Fruit fly (Drosophila melanogaster) whole organism, pupa: ENCODE measurements around the gene CG13896.

Source experiments
- CG10348 ChIP-seq: fragments of 200-800 bp; sonication (Bioruptor generic); IDR thresholded peaks from 2 replicates; pipeline ENCODE4 v1.3.6; 2022; ENCODE audit warnings: missing biosample characterization, missing genetic modification characterization
- CG12605 ChIP-seq: fragments of 200-800 bp; sonication (Bioruptor generic); IDR thresholded peaks from 2 replicates; pipeline ENCODE4 v1.3.6; 2022; ENCODE audit warnings: missing biosample characterization, missing genetic modification characterization
- CG13204 ChIP-seq: fragments of 200-800 bp; sonication (Bioruptor generic); optimal IDR thresholded peaks from 2 replicates; lab custom pipeline; 2018; ENCODE audit warnings: missing biosample characterization, mild to moderate bottlenecking, missing genetic modification characterization, moderate library complexity
- CG14655 ChIP-seq: fragments of 200-800 bp; sonication (Bioruptor generic); optimal IDR thresholded peaks from 3 replicates; lab custom pipeline; 2017; ENCODE audit warnings: mild to moderate bottlenecking, missing biosample characterization, missing genetic modification reagents, missing genetic modification characterization
- CG15710 ChIP-seq: fragments of 200-800 bp; sonication (Bioruptor generic); optimal IDR thresholded peaks from 2 replicates; lab custom pipeline; 2018; ENCODE audit warnings: missing biosample characterization, mild to moderate bottlenecking, missing genetic modification characterization, moderate library complexity
- CG17806 ChIP-seq: fragments of 200-800 bp; sonication (Bioruptor generic); optimal IDR thresholded peaks from 2 replicates; lab custom pipeline; 2018; ENCODE audit warnings: missing biosample characterization, mild to moderate bottlenecking, missing genetic modification characterization, moderate library complexity
- CG32121 ChIP-seq: fragments of 200-800 bp; sonication (Bioruptor generic); IDR thresholded peaks from 2 replicates; pipeline ENCODE4 v1.3.6; 2022; ENCODE audit warnings: missing biosample characterization, missing genetic modification characterization
- CG34367 ChIP-seq: fragments of 200-800 bp; sonication (Bioruptor generic); optimal IDR thresholded peaks from 2 replicates; lab custom pipeline; 2018; ENCODE audit warnings: missing biosample characterization, mild to moderate bottlenecking, missing genetic modification characterization
- CG4496 ChIP-seq: fragments of 200-800 bp; sonication (Bioruptor generic); IDR thresholded peaks from 3 replicates; pipeline ENCODE4 v1.3.6; 2022; ENCODE audit warnings: missing biosample characterization, missing genetic modification characterization
- CG8159 ChIP-seq: fragments of 200-800 bp; sonication (Bioruptor generic); optimal IDR thresholded peaks from 3 replicates; lab custom pipeline; 2018; ENCODE audit warnings: missing biosample characterization, mild to moderate bottlenecking, missing genetic modification characterization, moderate library complexity
- CG8301 ChIP-seq: fragments of 200-800 bp; sonication (Bioruptor generic); optimal IDR thresholded peaks from 2 replicates; lab custom pipeline; 2018; ENCODE audit warnings: missing biosample characterization, mild to moderate bottlenecking, missing genetic modification characterization
- CG9948 ChIP-seq: fragments of 200-800 bp; sonication (Bioruptor generic); optimal IDR thresholded peaks from 2 replicates; lab custom pipeline; 2018; ENCODE audit warnings: missing biosample characterization, mild to moderate bottlenecking, missing genetic modification characterization, moderate library complexity
- D1 ChIP-seq: fragments of 200-800 bp; sonication (Bioruptor generic); optimal IDR thresholded peaks from 2 replicates; lab custom pipeline; 2018; ENCODE audit warnings: missing biosample characterization, mild to moderate bottlenecking, missing genetic modification characterization, moderate library complexity
- EcR ChIP-seq: fragments of 200-800 bp; sonication (Bioruptor generic); optimal IDR thresholded peaks from 3 replicates; lab custom pipeline; 2019; ENCODE audit warnings: missing biosample characterization, missing genetic modification characterization, mild to moderate bottlenecking, moderate library complexity, missing genetic modification reagents
- Ets98B ChIP-seq: fragments of 200-800 bp; sonication (Bioruptor generic); IDR thresholded peaks from 2 replicates; pipeline ENCODE4 v1.3.6; 2022; ENCODE audit warnings: missing biosample characterization, missing genetic modification characterization
- Pif1A ChIP-seq: fragments of 200-800 bp; sonication (Bioruptor generic); optimal IDR thresholded peaks from 3 replicates; lab custom pipeline; 2016; ENCODE audit warnings: missing biosample characterization, missing genetic modification characterization
- Pif1B ChIP-seq: fragments of 200-800 bp; sonication (Bioruptor generic); optimal IDR thresholded peaks from 3 replicates; lab custom pipeline; 2016; ENCODE audit warnings: missing biosample characterization, missing genetic modification characterization
- Snoo ChIP-seq: fragments of 200-800 bp; sonication (Bioruptor generic); optimal IDR thresholded peaks from 3 replicates; lab custom pipeline; 2017; ENCODE audit warnings: missing biosample characterization, mild to moderate bottlenecking, missing genetic modification characterization, inconsistent platforms
- fd96Ca ChIP-seq: fragments of 200-800 bp; sonication (Bioruptor generic); IDR thresholded peaks from 3 replicates; pipeline ENCODE4 v1.3.6; 2022; ENCODE audit warnings: missing biosample characterization, missing genetic modification characterization
- gl ChIP-seq: fragments of 200-800 bp; sonication (Bioruptor generic); optimal IDR thresholded peaks from 2 replicates; lab custom pipeline; 2018; ENCODE audit warnings: missing biosample characterization, mild to moderate bottlenecking, missing genetic modification characterization
- rn ChIP-seq: fragments of 200-800 bp; sonication (Bioruptor generic); IDR thresholded peaks from 2 replicates; pipeline ENCODE4 v1.3.6; 2022; ENCODE audit warnings: missing biosample characterization, missing genetic modification characterization

The CG13896 gene

DNA sequence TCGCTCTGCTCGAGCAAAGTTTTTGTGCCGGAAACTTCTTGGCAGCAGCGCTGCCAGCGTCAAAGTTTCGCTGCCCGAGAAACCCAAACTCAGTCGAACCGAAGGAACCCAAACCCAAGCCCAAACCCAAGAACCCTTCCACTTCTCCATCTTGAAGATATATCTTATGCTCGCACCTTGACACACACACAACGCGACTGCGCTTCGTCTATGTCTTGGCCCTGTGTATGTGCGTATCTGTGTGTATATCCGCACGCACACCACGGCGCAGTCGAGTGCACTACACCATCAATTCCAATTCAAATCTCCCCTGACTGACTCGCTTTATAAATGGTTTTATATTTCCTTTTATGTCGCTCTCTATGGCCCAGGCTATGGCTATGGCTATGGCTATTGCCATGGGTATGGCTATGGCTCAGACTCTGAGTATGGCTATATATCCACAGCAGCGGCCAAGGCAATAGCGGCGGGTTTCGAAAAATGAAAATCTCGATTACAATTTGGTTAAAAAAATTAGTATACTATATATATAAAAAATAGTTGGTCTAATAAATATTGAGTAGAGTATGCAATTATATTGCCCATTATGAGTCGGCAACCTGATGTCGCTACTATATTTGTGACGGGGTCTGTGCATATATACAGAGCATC, 15.1 kb downstream of the CG13896 start:
- peak; percentile 97 for TF ChIP-seq fd96Ca (GFP tag; lab: Robert Waterston, UW)
- TF ChIP-seq Pif1A (GFP tag; lab: Kevin White, UChicago): peak; percentile 91
- TF ChIP-seq CG8301 (tag; lab: Kevin White, UChicago): peak; percentile 94
- TF ChIP-seq Snoo (tag; lab: Kevin White, UChicago): peak; percentile 90
- TF ChIP-seq CG17806 (tag; lab: Kevin White, UChicago): peak; percentile 99
- peak; percentile 95 for TF ChIP-seq CG32121 (GFP tag; lab: Robert Waterston, UW)
- TF ChIP-seq CG10348 (GFP tag; lab: Robert Waterston, UW): peak; percentile 78
- peak; percentile 95 for TF ChIP-seq Pif1B
- TF ChIP-seq D1 (tag; lab: Kevin White, UChicago): no peak
- TF ChIP-seq CG15710 (tag; lab: Kevin White, UChicago): peak; percentile 98
- peak; percentile 45 for TF ChIP-seq EcR (GFP tag; lab: Kevin White, UChicago)
- TF ChIP-seq CG4496 (GFP tag; lab: Robert Waterston, UW): peak; percentile 96
- TF ChIP-seq CG14655 (GFP tag; lab: Kevin White, UChicago): peak; percentile 97
- TF ChIP-seq CG12605: peak; percentile 95
- TF ChIP-seq CG8159 (tag; lab: Kevin White, UChicago): peak; percentile 98
- peak; percentile 92 for TF ChIP-seq rn (GFP tag; lab: Robert Waterston, UW)
- TF ChIP-seq gl (tag; lab: Kevin White, UChicago): peak; percentile 95
- peak; percentile 96 for TF ChIP-seq Ets98B
- TF ChIP-seq CG13204 (GFP tag; lab: Kevin White, UChicago): peak; percentile 94
- TF ChIP-seq CG9948 (tag; lab: Kevin White, UChicago): peak; percentile 99
- peak; percentile 95 for TF ChIP-seq CG34367
- TF ChIP-seq, all 21 proteins: peak for 20

DNA sequence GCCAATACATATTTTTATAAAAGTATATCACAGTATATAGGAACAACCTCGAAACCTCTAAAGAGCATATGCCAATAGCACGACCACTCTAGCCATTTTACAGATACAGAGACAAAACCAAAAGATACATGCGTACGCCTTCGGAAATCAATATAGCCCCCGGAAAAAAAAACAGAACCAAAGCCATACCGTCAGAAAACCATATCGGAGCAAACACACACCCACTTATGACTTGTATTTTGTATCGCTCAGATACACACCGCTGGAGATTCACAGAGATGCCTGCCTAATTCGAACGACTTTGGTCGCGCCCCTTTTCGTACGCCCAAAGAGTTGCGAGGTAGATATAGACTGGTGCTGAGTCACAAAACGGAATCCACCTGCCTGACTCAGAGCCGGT, 16.1 kb downstream of the CG13896 start:
- TF ChIP-seq CG8301 (tag; lab: Kevin White, UChicago): no peak
- no peak for TF ChIP-seq CG4496 (GFP tag; lab: Robert Waterston, UW)
- TF ChIP-seq CG14655 (GFP tag; lab: Kevin White, UChicago): no peak
- no peak for TF ChIP-seq CG15710 (tag; lab: Kevin White, UChicago)
- no peak for TF ChIP-seq Snoo (tag; lab: Kevin White, UChicago)
- no peak for TF ChIP-seq CG17806 (tag; lab: Kevin White, UChicago)

DNA sequence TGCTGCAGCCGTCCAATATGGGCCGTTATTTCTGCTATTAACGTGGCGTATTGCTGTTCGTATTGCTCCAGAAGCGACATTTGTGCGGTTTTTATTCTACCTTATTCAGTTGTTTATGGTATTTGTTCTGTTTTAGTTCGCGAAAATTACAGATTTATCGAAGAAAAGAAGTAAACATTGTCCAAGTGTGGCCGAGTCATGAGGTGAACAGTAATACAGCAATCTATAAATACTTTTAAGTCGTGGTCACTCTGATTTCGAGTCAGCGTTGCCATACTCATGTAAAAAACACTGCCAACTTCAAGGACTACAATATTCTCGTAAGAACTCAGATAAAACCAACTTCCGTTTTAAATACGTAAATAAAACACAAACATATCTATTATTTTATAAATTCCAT, 19.0 kb downstream of the CG13896 start, which contains the start of gene Vti1a:
Vti1a (minus strand) TSS at position 221 of the 400 bp plus-strand sequence.
- TF ChIP-seq Snoo (tag; lab: Kevin White, UChicago) (peak; percentile 12), EcR (GFP tag; lab: Kevin White, UChicago) (no peak)

DNA sequence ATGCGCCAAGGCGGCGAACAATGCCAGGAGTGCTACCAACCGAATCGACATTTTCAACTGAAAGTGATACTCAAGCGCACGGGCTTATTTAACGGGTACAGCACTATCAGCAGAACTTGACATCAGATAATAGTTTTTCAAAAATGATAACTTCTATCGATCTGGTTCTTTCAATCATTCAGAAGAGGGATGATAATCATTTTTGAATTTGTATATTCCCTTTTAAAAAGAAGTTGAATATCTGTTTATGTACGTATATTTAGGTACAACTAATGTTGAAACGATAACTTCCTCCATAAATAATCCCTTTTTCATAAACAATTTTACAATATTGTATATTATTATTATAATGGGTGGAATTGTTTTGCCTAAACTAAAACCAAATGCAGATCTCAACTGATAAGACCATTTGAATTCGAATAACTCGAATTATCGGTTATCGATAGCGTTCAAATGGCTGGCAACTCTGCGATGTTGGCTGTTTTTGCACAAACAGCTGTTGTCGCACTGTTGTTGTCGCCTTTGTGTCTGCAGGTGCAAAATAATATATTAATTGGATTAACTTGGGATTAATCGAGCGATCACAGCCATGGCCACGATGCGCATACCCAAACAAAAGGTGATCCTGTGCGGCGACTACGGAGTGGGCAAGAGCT, 21.5 kb downstream of the CG13896 start, which contains the start of the genes CG32483 and RabX6:
CG32483 (minus strand) TSS at position 51 of the 656 bp plus-strand sequence.
RabX6 (plus strand) TSS at position 487 of the 656 bp plus-strand sequence.
- no peak for TF ChIP-seq D1 (tag; lab: Kevin White, UChicago)
- no peak for TF ChIP-seq CG15710 (tag; lab: Kevin White, UChicago)
- TF ChIP-seq CG8159 (tag; lab: Kevin White, UChicago): no peak
- TF ChIP-seq Pif1A (GFP tag; lab: Kevin White, UChicago): no peak
- TF ChIP-seq gl (tag; lab: Kevin White, UChicago): no peak
- no peak for TF ChIP-seq fd96Ca (GFP tag; lab: Robert Waterston, UW)
- no peak for TF ChIP-seq CG12605
- TF ChIP-seq EcR (GFP tag; lab: Kevin White, UChicago): no peak
- no peak for TF ChIP-seq CG32121 (GFP tag; lab: Robert Waterston, UW)

DNA sequence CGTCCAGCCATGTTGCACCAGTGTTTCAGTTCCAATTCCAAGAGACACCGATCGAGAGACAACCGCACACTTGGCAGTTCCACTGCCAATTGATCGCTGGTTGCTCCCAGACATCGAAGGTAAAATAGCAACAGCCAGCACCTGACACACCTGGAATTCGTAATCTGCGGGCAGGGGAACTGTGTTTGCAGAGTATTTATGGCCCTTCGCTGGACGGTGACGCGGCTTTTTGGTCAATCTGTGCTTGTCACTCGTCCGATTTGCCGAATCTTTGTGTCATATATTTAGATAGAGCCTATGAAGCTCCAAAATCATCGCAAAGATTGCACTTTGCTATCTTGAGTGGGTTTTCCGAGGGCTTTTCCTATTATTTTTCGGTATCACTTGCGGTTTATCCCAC, 23.8 kb downstream of the CG13896 start, which contains the start of gene hiro:
hiro (minus strand) TSS at position 101 of the 400 bp plus-strand sequence.
- TF ChIP-seq CG17806 (tag; lab: Kevin White, UChicago) (no peak), CG13204 (GFP tag; lab: Kevin White, UChicago) (no peak), EcR (GFP tag; lab: Kevin White, UChicago) (no peak), CG15710 (tag; lab: Kevin White, UChicago) (no peak), Ets98B (no peak), CG34367 (no peak), CG4496 (GFP tag; lab: Robert Waterston, UW) (no peak), CG12605 (no peak)

DNA sequence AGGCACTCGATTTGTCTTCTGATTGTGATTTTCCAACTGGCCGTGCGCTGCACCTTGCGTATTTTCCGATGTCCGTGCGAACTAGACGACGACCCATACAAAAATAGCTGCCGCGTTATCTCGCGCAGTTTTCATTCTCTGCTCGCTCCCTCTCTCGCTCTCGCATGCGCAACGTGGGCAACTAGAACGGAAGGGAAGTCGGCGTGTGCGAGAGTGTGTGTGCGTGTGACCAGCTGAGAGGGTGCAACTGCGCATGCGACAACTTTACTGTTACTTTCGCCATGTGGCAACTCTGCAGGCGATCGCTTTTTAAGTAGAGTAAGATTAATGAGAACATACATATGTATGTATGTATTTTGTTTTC, 26.2 kb downstream of the CG13896 start, which contains the start of gene ebd1:
ebd1 (minus strand) TSS at position 109 of the 364 bp plus-strand sequence.
- TF ChIP-seq D1 (tag; lab: Kevin White, UChicago) (no peak), CG4496 (GFP tag; lab: Robert Waterston, UW) (peak; percentile 44; the same call in 2 of the 3 replicates)
- TF ChIP-seq, all 21 proteins: peak for 1
